Worm (Caenorhabditis elegans) whole organism, L1 larva: ENCODE measurements around the gene sre-45.

ENCODE experiments used
- C16A3.4 ChIP-seq: fragments of 150-350 bp; optimal IDR thresholded peaks from 2 replicates; lab custom pipeline; 2014; ENCODE audit warnings: missing biosample characterization, missing genetic modification characterization
- F16B12.6 ChIP-seq: fragments of 150-350 bp; optimal IDR thresholded peaks from 2 replicates; lab custom pipeline; 2014; ENCODE audit warnings: missing biosample characterization, missing genetic modification characterization
- Y116A8C.19 ChIP-seq: sonication (generic microtip); optimal IDR thresholded peaks from 2 replicates; lab custom pipeline; 2016; ENCODE audit warnings: missing compliant biosample characterization, missing genetic modification characterization, borderline replicate concordance
- aha-1 ChIP-seq: fragments of 150-350 bp; optimal IDR thresholded peaks from 2 replicates; lab custom pipeline; 2014; ENCODE audit warnings: missing biosample characterization, missing genetic modification characterization
- ama-1 ChIP-seq: fragments of 150-350 bp; optimal IDR thresholded peaks from 2 replicates; lab custom pipeline; 2014
- ceh-8 ChIP-seq: fragments of 200-800 bp; sonication (Bioruptor generic); optimal IDR thresholded peaks from 2 replicates; lab custom pipeline; 2018; ENCODE audit warnings: mild to moderate bottlenecking, missing genetic modification characterization, moderate library complexity, missing compliant biosample characterization
- ceh-88 ChIP-seq: fragments of 200-800 bp; sonication (Bioruptor generic); IDR thresholded peaks from 2 replicates; pipeline ENCODE4 v1.3.6; 2022; ENCODE audit warnings: missing genetic modification characterization, missing compliant biosample characterization
- ceh-90 ChIP-seq: sonication (generic microtip); optimal IDR thresholded peaks from 2 replicates; lab custom pipeline; 2016; ENCODE audit warnings: missing genetic modification characterization, missing compliant biosample characterization
- efl-1 ChIP-seq, 4 experiments: fragments of 150-350 bp; optimal IDR thresholded peaks in 3 of 4; peaks in 1 of 4; 1 replicate in 1 of 4; 2 replicates in 3 of 4; lab custom pipeline; 2014; ENCODE audit warnings: missing biosample characterization in 2 of 4, missing genetic modification characterization in 2 of 4, missing genetic modification reagents in 2 of 4
- elt-2 ChIP-seq: sonication (generic microtip); optimal IDR thresholded peaks from 2 replicates; lab custom pipeline; 2016; ENCODE audit warnings: missing genetic modification characterization, mild to moderate bottlenecking, inconsistent platforms, missing compliant biosample characterization, missing genetic modification reagents
- hlh-4 ChIP-seq: sonication (generic microtip); optimal IDR thresholded peaks from 2 replicates; lab custom pipeline; 2016; ENCODE audit warnings: mild to moderate bottlenecking, missing genetic modification characterization, missing compliant biosample characterization
- lir-3 ChIP-seq: sonication (generic microtip); optimal IDR thresholded peaks from 2 replicates; lab custom pipeline; 2016; ENCODE audit warnings: mild to moderate bottlenecking, missing genetic modification characterization, moderate library complexity, missing compliant biosample characterization; ENCODE audit not compliant: poor library complexity
- mef-2 ChIP-seq: fragments of 150-350 bp; optimal IDR thresholded peaks from 2 replicates; lab custom pipeline; 2014; ENCODE audit warnings: missing biosample characterization, missing genetic modification characterization
- nhr-19 ChIP-seq: fragments of 200-800 bp; sonication (Bioruptor generic); conservative IDR thresholded peaks from 2 replicates; pipeline ENCODE4 v1.3.6; 2022; ENCODE audit warnings: missing genetic modification characterization, missing compliant biosample characterization
- nhr-20 ChIP-seq: sonication (generic microtip); optimal IDR thresholded peaks from 2 replicates; lab custom pipeline; 2016; ENCODE audit warnings: mild to moderate bottlenecking, missing genetic modification characterization, missing compliant biosample characterization
- nhr-71 ChIP-seq: sonication (generic microtip); optimal IDR thresholded peaks from 2 replicates; lab custom pipeline; 2016; ENCODE audit warnings: mild to moderate bottlenecking, missing genetic modification characterization, moderate library complexity, missing compliant biosample characterization
- nhr-85 ChIP-seq: sonication (generic microtip); peaks from one replicate; lab custom pipeline; 2016; ENCODE audit warnings: missing genetic modification characterization, inconsistent platforms, missing compliant biosample characterization
- pag-3 ChIP-seq: sonication (generic microtip); optimal IDR thresholded peaks from 2 replicates; lab custom pipeline; 2017; ENCODE audit warnings: missing genetic modification characterization, mild to moderate bottlenecking, missing compliant biosample characterization, antibody characterized with exemption, borderline replicate concordance; ENCODE audit not compliant: insufficient read depth
- pax-3 ChIP-seq: fragments of 200-800 bp; sonication (Bioruptor generic); optimal IDR thresholded peaks from 2 replicates; lab custom pipeline; 2018; ENCODE audit warnings: mild to moderate bottlenecking, missing genetic modification characterization, moderate library complexity, missing compliant biosample characterization
- rnt-1 ChIP-seq: sonication (generic microtip); optimal IDR thresholded peaks from 2 replicates; lab custom pipeline; 2016; ENCODE audit warnings: mild to moderate bottlenecking, missing genetic modification characterization, moderate library complexity, missing compliant biosample characterization
- snpc-4 ChIP-seq: fragments of 150-350 bp; optimal IDR thresholded peaks from 2 replicates; lab custom pipeline; 2014; ENCODE audit warnings: missing biosample characterization, missing genetic modification characterization
- swsn-7 ChIP-seq: sonication (generic microtip); optimal IDR thresholded peaks from 2 replicates; lab custom pipeline; 2016; ENCODE audit warnings: missing genetic modification characterization, missing compliant biosample characterization
- unc-86 ChIP-seq: sonication (generic microtip); optimal IDR thresholded peaks from 2 replicates; lab custom pipeline; 2016; ENCODE audit warnings: missing genetic modification characterization, missing compliant biosample characterization
- xbp-1 ChIP-seq: sonication (generic microtip); optimal IDR thresholded peaks from 2 replicates; lab custom pipeline; 2016; ENCODE audit warnings: missing genetic modification characterization, missing compliant biosample characterization
- ztf-11 ChIP-seq, 2 experiments: sonication (generic microtip); optimal IDR thresholded peaks; 2 replicates each; lab custom pipeline; 2016 to 2017; ENCODE audit warnings: missing genetic modification characterization in 2 of 2, missing biosample characterization in 1 of 2, missing compliant biosample characterization in 1 of 2

Gene sre-45

ce11 chrII:13503653-13504052, 14.0 kb upstream of the sre-45 start, which contains the start of gene F54F11.1:
Gene F54F11.1 (plus strand): TSS chrII:13503953.
- TF ChIP-seq unc-86 (tag; lab: Kevin White, UChicago), result peak; percentile 39
- no peak for TF ChIP-seq pax-3 (tag; lab: Kevin White, UChicago)

ce11 chrII:13505386-13505785, 12.3 kb upstream of the sre-45 start:
- TF ChIP-seq swsn-7 (tag; lab: Kevin White, UChicago) (no peak), ceh-88 (no peak), hlh-4 (tag; lab: Kevin White, UChicago) (no peak)
- TF ChIP-seq, all 84 proteins: peak for 0

ce11 chrII:13505977-13506568, 11.6 kb upstream of the sre-45 start:
- TF ChIP-seq snpc-4 (tag; lab: Kevin White, UChicago) (no peak), efl-1 (optimal IDR thresholded peaks at IDR 0.05; lab: Kevin White, UChicago) (no peak), efl-1 (GFP tag; optimal IDR thresholded peaks at IDR 0.05 in 1 of 2; lab: Kevin White, UChicago) (peak in 1 of 2 experiments; percentile 41), elt-2 (peak; percentile 25)
- TF ChIP-seq, all 84 proteins: peak for 2

- TF ChIP-seq pag-3 (tag; lab: Kevin White, UChicago), result no peak
- TF ChIP-seq elt-2, result peak; percentile 64
These were observed 10.2 kb upstream of the sre-45 start, which contains the start of gene nep-17 for ce11 chrII:13507535-13507934. Gene nep-17 (plus strand): TSS chrII:13507819.

ce11 chrII:13508607-13509006, 9.1 kb upstream of the sre-45 start:
- TF ChIP-seq elt-2, result peak; percentile 25
- no peak for TF ChIP-seq ztf-11 (tag; optimal IDR thresholded peaks at IDR 0.05; lab: Kevin White, UChicago)

- no peak for TF ChIP-seq nhr-71
- no peak for TF ChIP-seq ceh-90 (tag; lab: Kevin White, UChicago)
- TF ChIP-seq nhr-20, result no peak
These were observed 1.9 kb upstream of the sre-45 start for ce11 chrII:13515813-13516212.

- TF ChIP-seq F16B12.6 (tag; lab: Kevin White, UChicago) (no peak), snpc-4 (tag; lab: Kevin White, UChicago) (peak; percentile 93), rnt-1 (no peak), nhr-71 (peak; percentile 26), swsn-7 (tag; lab: Kevin White, UChicago) (no peak), nhr-19 (GFP tag; lab: Robert Waterston, UW) (peak; percentile 22), xbp-1 (tag; lab: Kevin White, UChicago) (no peak), C16A3.4 (no peak), efl-1 (optimal IDR thresholded peaks at IDR 0.05; lab: Kevin White, UChicago) (no peak), efl-1 (GFP tag; optimal IDR thresholded peaks at IDR 0.05 in 1 of 2; lab: Kevin White, UChicago) (peak in 1 of 2 experiments; percentile 52), ceh-8 (GFP tag; lab: Kevin White, UChicago) (no peak)
- TF ChIP-seq, all 84 proteins: peak for 4
These were observed 3.5 kb downstream of the sre-45 start for ce11 chrII:13521179-13521616.

ce11 chrII:13521977-13522404, 4.3 kb downstream of the sre-45 start:
- TF ChIP-seq aha-1 (tag; lab: Kevin White, UChicago) (no peak), nhr-85 (tag; lab: Kevin White, UChicago) (peak; percentile 68), snpc-4 (tag; lab: Kevin White, UChicago) (peak; percentile 92), lir-3 (tag; lab: Kevin White, UChicago) (no peak), mef-2 (no peak), Y116A8C.19 (tag; lab: Kevin White, UChicago) (no peak), ama-1 (no peak), efl-1 (optimal IDR thresholded peaks at IDR 0.05; lab: Kevin White, UChicago) (no peak), efl-1 (GFP tag; optimal IDR thresholded peaks at IDR 0.05 in 1 of 2; lab: Kevin White, UChicago) (peak in 1 of 2 experiments; percentile 47)
